Worm (Caenorhabditis elegans) whole organism, early embryonic: Measurements from ENCODE around the gene Y38H8A.4.

ENCODE experiments used
- B0310.2 ChIP-seq: sonication (generic microtip); optimal IDR thresholded peaks from 2 replicates; lab custom pipeline; 2016; ENCODE audit warnings: mild to moderate bottlenecking, missing genetic modification characterization, missing compliant biosample characterization
- F13C5.2 ChIP-seq: sonication (generic microtip); optimal IDR thresholded peaks from 2 replicates; lab custom pipeline; 2017; ENCODE audit warnings: mild to moderate bottlenecking, missing genetic modification characterization, inconsistent platforms, missing compliant biosample characterization
- aly-1 ChIP-seq: sonication (generic microtip); optimal IDR thresholded peaks from 2 replicates; lab custom pipeline; 2016; ENCODE audit warnings: missing genetic modification characterization, missing compliant biosample characterization
- ama-1 ChIP-seq: fragments of 150-350 bp; optimal IDR thresholded peaks from 2 replicates; lab custom pipeline; 2014
- ceh-13 ChIP-seq: fragments of 200-800 bp; sonication (Bioruptor generic); optimal IDR thresholded peaks from 2 replicates; lab custom pipeline; 2018; ENCODE audit warnings: mild to moderate bottlenecking, missing genetic modification characterization, missing compliant biosample characterization
- ceh-36 ChIP-seq: sonication (generic microtip); optimal IDR thresholded peaks from 2 replicates; lab custom pipeline; 2016; ENCODE audit warnings: missing genetic modification characterization, inconsistent platforms, missing compliant biosample characterization
- ets-7 ChIP-seq: sonication (generic microtip); optimal IDR thresholded peaks from 2 replicates; lab custom pipeline; 2016; ENCODE audit warnings: missing genotype, missing genetic modification characterization, missing compliant biosample characterization
- flt-1 ChIP-seq: fragments of 200-800 bp; sonication (Bioruptor generic); IDR thresholded peaks from 2 replicates; pipeline ENCODE4 v1.3.6; 2022; ENCODE audit warnings: missing genetic modification characterization, missing compliant biosample characterization
- hmbx-1 ChIP-seq: sonication (generic microtip); optimal IDR thresholded peaks from 2 replicates; lab custom pipeline; 2016; ENCODE audit warnings: mild to moderate bottlenecking, missing genetic modification characterization, missing compliant biosample characterization
- hmg-4 ChIP-seq: fragments of 200-800 bp; sonication (Bioruptor generic); optimal IDR thresholded peaks from 2 replicates; lab custom pipeline; 2018; ENCODE audit warnings: mild to moderate bottlenecking, missing genetic modification characterization, missing compliant biosample characterization
- hnd-1 ChIP-seq: sonication (generic microtip); optimal IDR thresholded peaks from 2 replicates; lab custom pipeline; 2016; ENCODE audit warnings: missing genetic modification characterization, missing compliant biosample characterization
- pes-1 ChIP-seq: fragments of 200-800 bp; sonication (Bioruptor generic); IDR thresholded peaks from 2 replicates; pipeline ENCODE4 v1.3.6; 2022; ENCODE audit warnings: missing genetic modification reagents, missing genetic modification characterization, missing compliant biosample characterization
- scrt-1 ChIP-seq: fragments of 200-800 bp; sonication (Bioruptor generic); IDR thresholded peaks from 2 replicates; pipeline ENCODE4 v1.3.6; 2022; ENCODE audit warnings: missing genetic modification characterization, missing compliant biosample characterization
- sea-1 ChIP-seq: fragments of 200-800 bp; sonication (Bioruptor generic); conservative IDR thresholded peaks from 2 replicates; pipeline ENCODE4 v1.3.6; 2022; ENCODE audit warnings: missing genetic modification characterization, missing compliant biosample characterization
- tbx-11 ChIP-seq: fragments of 200-800 bp; sonication (Bioruptor generic); IDR thresholded peaks from 2 replicates; pipeline ENCODE4 v1.3.6; 2022; ENCODE audit warnings: missing genetic modification characterization, missing compliant biosample characterization
- tbx-37 ChIP-seq: fragments of 200-800 bp; sonication (Bioruptor generic); conservative IDR thresholded peaks from 2 replicates; pipeline ENCODE4 v1.3.6; 2022; ENCODE audit warnings: missing genetic modification reagents, missing genetic modification characterization, missing compliant biosample characterization
- tra-4 ChIP-seq: sonication (generic microtip); optimal IDR thresholded peaks from 2 replicates; lab custom pipeline; 2017; ENCODE audit warnings: missing genetic modification characterization, missing compliant biosample characterization

Gene Y38H8A.4

ce11 chrIV:13505662-13506061, 33.5 kb upstream of the Y38H8A.4 start, which contains the start of gene nlp-17:
Gene nlp-17, minus strand, starts transcription at chrIV:13505762.
- TF ChIP-seq B0310.2 = no peak
- TF ChIP-seq pes-1 = no peak
- TF ChIP-seq ceh-36 = no peak
- no peak for TF ChIP-seq flt-1 (GFP tag; lab: Robert Waterston, UW)
- no peak for TF ChIP-seq scrt-1 (GFP tag; lab: Robert Waterston, UW)
- TF ChIP-seq aly-1 (tag; lab: Kevin White, UChicago) = no peak
- no peak for TF ChIP-seq F13C5.2 (tag; lab: Kevin White, UChicago)
- TF ChIP-seq sea-1 (GFP tag; lab: Robert Waterston, UW) = no peak
- no peak for TF ChIP-seq tra-4 (tag; lab: Kevin White, UChicago)
- no peak for TF ChIP-seq hnd-1 (tag; lab: Kevin White, UChicago)
- TF ChIP-seq hmg-4 (GFP tag; lab: Kevin White, UChicago) = no peak
- TF ChIP-seq ceh-13 (GFP tag; lab: Kevin White, UChicago) = no peak
- no peak for TF ChIP-seq hmbx-1 (tag; lab: Kevin White, UChicago)
- TF ChIP-seq tbx-37 (GFP tag; lab: Robert Waterston, UW) = no peak
- no peak for TF ChIP-seq tbx-11 (GFP tag; lab: Robert Waterston, UW)
- TF ChIP-seq ama-1 (lab: Kevin White, UChicago) = no peak

ce11 chrIV:13505144-13505543, 33.0 kb upstream of the Y38H8A.4 start, which contains the start of gene seld-1:
Gene seld-1, plus strand, starts transcription at chrIV:13505444.
- TF ChIP-seq ceh-13 (GFP tag; lab: Kevin White, UChicago) (no peak), tra-4 (tag; lab: Kevin White, UChicago) (no peak), B0310.2 (no peak), pes-1 (no peak), sea-1 (GFP tag; lab: Robert Waterston, UW) (no peak), F13C5.2 (tag; lab: Kevin White, UChicago) (no peak), hmg-4 (GFP tag; lab: Kevin White, UChicago) (no peak), hmbx-1 (tag; lab: Kevin White, UChicago) (no peak), tbx-11 (GFP tag; lab: Robert Waterston, UW) (no peak), hnd-1 (tag; lab: Kevin White, UChicago) (no peak), flt-1 (GFP tag; lab: Robert Waterston, UW) (no peak), ceh-36 (no peak), ama-1 (lab: Kevin White, UChicago) (no peak), tbx-37 (GFP tag; lab: Robert Waterston, UW) (no peak), ets-7 (tag; lab: Kevin White, UChicago) (no peak), aly-1 (tag; lab: Kevin White, UChicago) (no peak), scrt-1 (GFP tag; lab: Robert Waterston, UW) (no peak)

ce11 chrIV:13504065-13504464, 31.9 kb upstream of the Y38H8A.4 start:
- peak; percentile 63 for TF ChIP-seq pes-1
- TF ChIP-seq scrt-1 (GFP tag; lab: Robert Waterston, UW) = 0 out of 2 replicates have a peak, but pooled peaks have one; percentile 14
- TF ChIP-seq flt-1 (GFP tag; lab: Robert Waterston, UW) = peak; percentile 59

- TF ChIP-seq ama-1 (lab: Kevin White, UChicago) = no peak
- TF ChIP-seq tbx-11 (GFP tag; lab: Robert Waterston, UW) = no peak
- TF ChIP-seq pes-1 = no peak
- TF ChIP-seq flt-1 (GFP tag; lab: Robert Waterston, UW) = no peak
- TF ChIP-seq hmbx-1 (tag; lab: Kevin White, UChicago) = no peak
- TF ChIP-seq ceh-36 = no peak
- no peak for TF ChIP-seq tbx-37 (GFP tag; lab: Robert Waterston, UW)
- TF ChIP-seq hnd-1 (tag; lab: Kevin White, UChicago) = no peak
- TF ChIP-seq tra-4 (tag; lab: Kevin White, UChicago) = no peak
- TF ChIP-seq F13C5.2 (tag; lab: Kevin White, UChicago) = no peak
- no peak for TF ChIP-seq sea-1 (GFP tag; lab: Robert Waterston, UW)
- no peak for TF ChIP-seq aly-1 (tag; lab: Kevin White, UChicago)
- TF ChIP-seq ceh-13 (GFP tag; lab: Kevin White, UChicago) = no peak
- TF ChIP-seq ets-7 (tag; lab: Kevin White, UChicago) = no peak
- TF ChIP-seq scrt-1 (GFP tag; lab: Robert Waterston, UW) = no peak
These were observed 30.7 kb upstream of the Y38H8A.4 start, which contains the start of gene tbc-9 for ce11 chrIV:13502806-13503363. Gene tbc-9, minus strand, starts transcription at chrIV:13502856.

ce11 chrIV:13493719-13494118, 21.5 kb upstream of the Y38H8A.4 start:
- TF ChIP-seq aly-1 (tag; lab: Kevin White, UChicago) (no peak), ceh-36 (no peak), hmg-4 (GFP tag; lab: Kevin White, UChicago) (no peak), pes-1 (no peak), sea-1 (GFP tag; lab: Robert Waterston, UW) (no peak), scrt-1 (GFP tag; lab: Robert Waterston, UW) (no peak), tra-4 (tag; lab: Kevin White, UChicago) (no peak), hnd-1 (tag; lab: Kevin White, UChicago) (no peak), tbx-37 (GFP tag; lab: Robert Waterston, UW) (no peak), ceh-13 (GFP tag; lab: Kevin White, UChicago) (no peak), B0310.2 (no peak), F13C5.2 (tag; lab: Kevin White, UChicago) (no peak), hmbx-1 (tag; lab: Kevin White, UChicago) (no peak), flt-1 (GFP tag; lab: Robert Waterston, UW) (no peak), tbx-11 (GFP tag; lab: Robert Waterston, UW) (no peak), ama-1 (lab: Kevin White, UChicago) (no peak)

- TF ChIP-seq B0310.2 (no peak), tbx-37 (GFP tag; lab: Robert Waterston, UW) (no peak), flt-1 (GFP tag; lab: Robert Waterston, UW) (no peak), scrt-1 (GFP tag; lab: Robert Waterston, UW) (no peak), tra-4 (tag; lab: Kevin White, UChicago) (no peak), sea-1 (GFP tag; lab: Robert Waterston, UW) (no peak), hmbx-1 (tag; lab: Kevin White, UChicago) (no peak), ama-1 (lab: Kevin White, UChicago) (no peak), tbx-11 (GFP tag; lab: Robert Waterston, UW) (no peak), aly-1 (tag; lab: Kevin White, UChicago) (no peak), hmg-4 (GFP tag; lab: Kevin White, UChicago) (no peak), ceh-13 (GFP tag; lab: Kevin White, UChicago) (no peak), pes-1 (no peak), F13C5.2 (tag; lab: Kevin White, UChicago) (no peak), ceh-36 (no peak), ets-7 (tag; lab: Kevin White, UChicago) (no peak), hnd-1 (tag; lab: Kevin White, UChicago) (no peak)
These were observed 20.1 kb upstream of the Y38H8A.4 start, which contains the start of gene Y45F10A.7 for ce11 chrIV:13492271-13492670. Gene Y45F10A.7, plus strand, starts transcription at chrIV:13492571.
